Fruit fly (Drosophila melanogaster) whole organism, embryonic: Measurements from ENCODE around the gene Cbl.

Experiments used
- CG11247 ChIP-seq: fragments of 200-800 bp; sonication (Bioruptor generic); IDR thresholded peaks from 2 replicates; pipeline ENCODE4 v1.3.6; 2022; ENCODE audit warnings: missing biosample characterization, missing genetic modification characterization
- CG11398 ChIP-seq: fragments of 200-800 bp; sonication (Bioruptor generic); optimal IDR thresholded peaks from 2 replicates; lab custom pipeline; 2016; ENCODE audit warnings: missing biosample characterization, missing genetic modification characterization
- CG13123 ChIP-seq: fragments of 200-800 bp; sonication (Bioruptor generic); optimal IDR thresholded peaks from 2 replicates; lab custom pipeline; 2016; ENCODE audit warnings: missing biosample characterization, missing genetic modification characterization
- CG14710 ChIP-seq: fragments of 200-800 bp; sonication (Bioruptor generic); optimal IDR thresholded peaks from 3 replicates; lab custom pipeline; 2019; ENCODE audit warnings: missing biosample characterization, mild to moderate bottlenecking, missing genetic modification characterization, moderate library complexity
- CG17912 ChIP-seq: fragments of 200-800 bp; sonication (Bioruptor generic); optimal IDR thresholded peaks from 2 replicates; lab custom pipeline; 2018; ENCODE audit warnings: missing biosample characterization, mild to moderate bottlenecking, missing genetic modification characterization
- CG2889 ChIP-seq: fragments of 200-800 bp; sonication (Bioruptor generic); IDR thresholded peaks from 3 replicates; pipeline ENCODE4 v1.3.6; 2022; ENCODE audit warnings: missing biosample characterization, missing genetic modification characterization
- CG31365 ChIP-seq: fragments of 200-800 bp; sonication (Bioruptor generic); optimal IDR thresholded peaks from 2 replicates; lab custom pipeline; 2018; ENCODE audit warnings: missing biosample characterization, mild to moderate bottlenecking, missing genetic modification characterization
- CG32772 ChIP-seq: fragments of 200-800 bp; sonication (Bioruptor generic); IDR thresholded peaks from 2 replicates; pipeline ENCODE4 v1.3.6; 2022; ENCODE audit warnings: missing biosample characterization, missing genetic modification characterization
- CG3847 ChIP-seq: fragments of 200-800 bp; sonication (Bioruptor generic); IDR thresholded peaks from 2 replicates; pipeline ENCODE4 v1.3.6; 2022; ENCODE audit warnings: missing biosample characterization, missing genetic modification characterization
- CG7928 ChIP-seq: fragments of 200-800 bp; sonication (Bioruptor generic); optimal IDR thresholded peaks from 2 replicates; lab custom pipeline; 2017; ENCODE audit warnings: missing biosample characterization, mild to moderate bottlenecking, missing genetic modification characterization
- CG8290 ChIP-seq, 3 experiments: fragments of 200-800 bp; sonication (Bioruptor generic); optimal IDR thresholded peaks; 2 replicates each; lab custom pipeline; 2016 to 2019; ENCODE audit warnings: missing biosample characterization in 3 of 3, missing genetic modification characterization in 3 of 3, mild to moderate bottlenecking in 2 of 3, moderate library complexity in 1 of 3
- CG8388 ChIP-seq: fragments of 200-800 bp; sonication (Bioruptor generic); optimal IDR thresholded peaks from 2 replicates; lab custom pipeline; 2019; ENCODE audit warnings: missing biosample characterization, mild to moderate bottlenecking, missing genetic modification characterization, moderate library complexity
- Hand ChIP-seq: fragments of 200-800 bp; sonication (Bioruptor generic); optimal IDR thresholded peaks from 2 replicates; lab custom pipeline; 2017; ENCODE audit warnings: mild to moderate bottlenecking, missing biosample characterization, missing genetic modification reagents, missing genetic modification characterization
- Hey ChIP-seq: fragments of 200-800 bp; sonication (Bioruptor generic); optimal IDR thresholded peaks from 3 replicates; lab custom pipeline; 2018; ENCODE audit warnings: missing biosample characterization, mild to moderate bottlenecking, missing genetic modification characterization
- Lhr ChIP-seq: fragments of 200-800 bp; sonication (Bioruptor generic); optimal IDR thresholded peaks from 3 replicates; lab custom pipeline; 2017; ENCODE audit warnings: mild to moderate bottlenecking, missing biosample characterization, missing genetic modification reagents, missing genetic modification characterization
- Mes4 ChIP-seq: fragments of 200-800 bp; sonication (Bioruptor generic); optimal IDR thresholded peaks from 2 replicates; lab custom pipeline; 2016; ENCODE audit warnings: missing biosample characterization, missing genetic modification characterization
- NFAT ChIP-seq: fragments of 200-800 bp; sonication (Bioruptor generic); IDR thresholded peaks from 2 replicates; pipeline ENCODE4 v1.3.6; 2022; ENCODE audit warnings: missing biosample characterization, missing genetic modification characterization
- NfI ChIP-seq: fragments of 200-800 bp; sonication (Bioruptor generic); optimal IDR thresholded peaks from 3 replicates; lab custom pipeline; 2018; ENCODE audit warnings: missing biosample characterization, mild to moderate bottlenecking, missing genetic modification characterization, moderate library complexity
- Optix ChIP-seq: fragments of 200-800 bp; sonication (Bioruptor generic); IDR thresholded peaks from 3 replicates; pipeline ENCODE4 v1.3.6; 2022; ENCODE audit warnings: missing biosample characterization, missing genetic modification characterization
- Ravus ChIP-seq: fragments of 200-800 bp; sonication (Bioruptor generic); IDR thresholded peaks from 2 replicates; pipeline ENCODE4 v1.3.6; 2022; ENCODE audit warnings: missing biosample characterization, missing genetic modification characterization
- Sry-β ChIP-seq: fragments of 200-800 bp; sonication (Bioruptor generic); optimal IDR thresholded peaks from 2 replicates; lab custom pipeline; 2018; ENCODE audit warnings: missing biosample characterization, mild to moderate bottlenecking, missing genetic modification characterization, moderate library complexity
- bowl ChIP-seq: fragments of 200-800 bp; sonication (Bioruptor generic); IDR thresholded peaks from 2 replicates; pipeline ENCODE4 v1.3.6; 2022; ENCODE audit warnings: missing biosample characterization, missing genetic modification characterization
- chif ChIP-seq, 2 experiments: fragments of 200-800 bp; sonication (Bioruptor generic); optimal IDR thresholded peaks; 3 replicates each; lab custom pipeline; 2016; ENCODE audit warnings: missing biosample characterization in 2 of 2, missing genetic modification characterization in 2 of 2
- chm ChIP-seq: fragments of 200-800 bp; sonication (Bioruptor generic); IDR thresholded peaks from 2 replicates; pipeline ENCODE4 v1.3.6; 2022; ENCODE audit warnings: missing biosample characterization, missing genetic modification characterization
- corto ChIP-seq: fragments of 200-800 bp; sonication (Bioruptor generic); optimal IDR thresholded peaks from 2 replicates; lab custom pipeline; 2016; ENCODE audit warnings: missing biosample characterization, mild to moderate bottlenecking, missing genetic modification characterization, moderate library complexity
- da ChIP-seq: fragments of 200-800 bp; sonication (Bioruptor generic); optimal IDR thresholded peaks from 2 replicates; lab custom pipeline; 2016; ENCODE audit warnings: missing biosample characterization, missing genetic modification characterization
- disco-r ChIP-seq: fragments of 200-800 bp; sonication (Bioruptor generic); optimal IDR thresholded peaks from 2 replicates; lab custom pipeline; 2016; ENCODE audit warnings: missing biosample characterization, missing genetic modification characterization
- dmrt99B ChIP-seq: fragments of 200-800 bp; sonication (Bioruptor generic); optimal IDR thresholded peaks from 2 replicates; lab custom pipeline; 2018; ENCODE audit warnings: missing biosample characterization, mild to moderate bottlenecking, missing genetic modification characterization, moderate library complexity
- dysf ChIP-seq: fragments of 200-800 bp; sonication (Bioruptor generic); IDR thresholded peaks from 3 replicates; pipeline ENCODE4 v1.3.6; 2022; ENCODE audit warnings: missing biosample characterization, missing genetic modification characterization
- exex ChIP-seq: fragments of 200-800 bp; sonication (Bioruptor generic); optimal IDR thresholded peaks from 4 replicates; lab custom pipeline; 2018; ENCODE audit warnings: missing biosample characterization, mild to moderate bottlenecking, missing genetic modification characterization, moderate library complexity
- fd3F ChIP-seq: fragments of 200-800 bp; sonication (Bioruptor generic); optimal IDR thresholded peaks from 2 replicates; lab custom pipeline; 2018; ENCODE audit warnings: missing biosample characterization, mild to moderate bottlenecking, missing genetic modification characterization, moderate library complexity
- fru ChIP-seq: fragments of >200 bp; optimal IDR thresholded peaks from 2 replicates; lab custom pipeline; 2017
- ham ChIP-seq: fragments of 200-800 bp; sonication (Bioruptor generic); IDR thresholded peaks from 2 replicates; pipeline ENCODE4 v1.3.6; 2022; ENCODE audit warnings: missing biosample characterization, missing genetic modification characterization
- ind ChIP-seq: fragments of 200-800 bp; sonication (Bioruptor generic); optimal IDR thresholded peaks from 3 replicates; lab custom pipeline; 2016; ENCODE audit warnings: missing biosample characterization, missing genetic modification characterization
- jing ChIP-seq: fragments of 200-800 bp; sonication (Bioruptor generic); optimal IDR thresholded peaks from 2 replicates; lab custom pipeline; 2018; ENCODE audit warnings: missing biosample characterization, mild to moderate bottlenecking, missing genetic modification characterization
- jumu ChIP-seq: fragments of 200-800 bp; sonication (Bioruptor generic); optimal IDR thresholded peaks from 3 replicates; lab custom pipeline; 2016; ENCODE audit warnings: missing biosample characterization, missing genetic modification characterization
- ken ChIP-seq: fragments of 200-800 bp; sonication (Bioruptor generic); IDR thresholded peaks from 3 replicates; pipeline ENCODE4 v1.3.6; 2022; ENCODE audit warnings: missing biosample characterization, missing genetic modification characterization
- nmo ChIP-seq: fragments of 200-800 bp; sonication (Bioruptor generic); optimal IDR thresholded peaks from 2 replicates; lab custom pipeline; 2018; ENCODE audit warnings: missing biosample characterization, mild to moderate bottlenecking, missing genetic modification characterization, moderate library complexity
- org-1 ChIP-seq: fragments of 200-800 bp; sonication (Bioruptor generic); optimal IDR thresholded peaks from 2 replicates; lab custom pipeline; 2017; ENCODE audit warnings: missing biosample characterization, missing genetic modification characterization
- p53 ChIP-seq: fragments of 200-800 bp; sonication (Bioruptor generic); optimal IDR thresholded peaks from 2 replicates; lab custom pipeline; 2016; ENCODE audit warnings: missing biosample characterization, missing genetic modification characterization
- phol ChIP-seq: fragments of 200-800 bp; sonication (Bioruptor generic); optimal IDR thresholded peaks from 3 replicates; lab custom pipeline; 2018; ENCODE audit warnings: missing biosample characterization, mild to moderate bottlenecking, missing genetic modification characterization, moderate library complexity
- pros ChIP-seq: fragments of 200-800 bp; sonication (Bioruptor generic); optimal IDR thresholded peaks from 3 replicates; lab custom pipeline; 2019; ENCODE audit warnings: missing biosample characterization, mild to moderate bottlenecking, missing genetic modification characterization, moderate library complexity
- repo ChIP-seq: fragments of 200-800 bp; sonication (Bioruptor generic); optimal IDR thresholded peaks from 2 replicates; lab custom pipeline; 2016; ENCODE audit warnings: missing biosample characterization, missing genetic modification characterization
- sens-2 ChIP-seq: fragments of 200-800 bp; sonication (Bioruptor generic); IDR thresholded peaks from 2 replicates; pipeline ENCODE4 v1.3.6; 2022; ENCODE audit warnings: missing biosample characterization, missing genetic modification characterization
- tin ChIP-seq: fragments of 200-800 bp; sonication (Bioruptor generic); optimal IDR thresholded peaks from 3 replicates; lab custom pipeline; 2016; ENCODE audit warnings: missing biosample characterization, missing genetic modification characterization
- tx ChIP-seq: fragments of 200-800 bp; sonication (Bioruptor generic); optimal IDR thresholded peaks from 2 replicates; lab custom pipeline; 2016; ENCODE audit warnings: missing biosample characterization, missing genetic modification characterization
- vfl ChIP-seq: fragments of 200-800 bp; sonication (Bioruptor generic); optimal IDR thresholded peaks from 2 replicates; lab custom pipeline; 2016; ENCODE audit warnings: missing biosample characterization, missing genetic modification characterization
- wek ChIP-seq: fragments of 200-800 bp; sonication (Bioruptor generic); optimal IDR thresholded peaks from 3 replicates; lab custom pipeline; 2018; ENCODE audit warnings: missing biosample characterization, mild to moderate bottlenecking, missing genetic modification characterization, moderate library complexity
- zen2 ChIP-seq: fragments of 200-800 bp; sonication (Bioruptor generic); IDR thresholded peaks from 3 replicates; pipeline ENCODE4 v1.3.6; 2022; ENCODE audit warnings: missing biosample characterization, missing genetic modification characterization; ENCODE audit not compliant: partially characterized antibody

The Cbl gene

dm6 chr3L:8457866-8458766 lies 33.4 kb downstream of the Cbl start (continued):
- TF ChIP-seq CG13123 = peak; percentile 97
- peak; percentile 87 for TF ChIP-seq CG17912 (GFP tag; lab: Kevin White, UChicago)
- no peak for TF ChIP-seq zen2 (GFP tag; lab: Robert Waterston, UW)
- TF ChIP-seq sens-2 = peak; percentile 97
- TF ChIP-seq CG11247 (GFP tag; lab: Robert Waterston, UW) = peak; percentile 96
- peak; percentile 89 for TF ChIP-seq ham (GFP tag; lab: Robert Waterston, UW)
- peak; percentile 98 for TF ChIP-seq Mes4 (GFP tag; lab: Kevin White, UChicago)
- peak; percentile 86 for TF ChIP-seq wek (GFP tag; lab: Kevin White, UChicago)
- peak; percentile 73 for TF ChIP-seq Sry-β (GFP tag; lab: Kevin White, UChicago)
- peak; percentile 98 for TF ChIP-seq dysf (GFP tag; lab: Robert Waterston, UW)
- TF ChIP-seq phol = peak; percentile 99
- TF ChIP-seq CG3847 (GFP tag; lab: Robert Waterston, UW) = peak; percentile 97
- TF ChIP-seq Ravus (GFP tag; lab: Robert Waterston, UW) = peak; percentile 93
- peak; percentile 95 for TF ChIP-seq CG2889 (GFP tag; lab: Robert Waterston, UW)
- TF ChIP-seq tin (GFP tag; lab: Kevin White, UChicago) = peak; percentile 99
- TF ChIP-seq Hey (tag; lab: Kevin White, UChicago) = peak; percentile 80
- peak; percentile 97 for TF ChIP-seq NfI (GFP tag; lab: Kevin White, UChicago)
- TF ChIP-seq disco-r (GFP tag; lab: Kevin White, UChicago) = peak; percentile 98
- TF ChIP-seq CG8290 (GFP tag; optimal IDR thresholded peaks at IDR 0.05; lab: Kevin White, UChicago) = peak; percentile 97
- TF ChIP-seq CG8290 (tag; optimal IDR thresholded peaks at IDR 0.05; lab: Kevin White, UChicago) = peak; percentile 81 to 87
- TF ChIP-seq CG7928 = peak; percentile 75
- peak; percentile 97 for TF ChIP-seq repo (GFP tag; lab: Kevin White, UChicago)
- TF ChIP-seq org-1 (GFP tag; lab: Kevin White, UChicago) = peak; percentile 98
- peak; percentile 96 for TF ChIP-seq fd3F (GFP tag; lab: Kevin White, UChicago)
- peak; percentile 98 for TF ChIP-seq ind (GFP tag; lab: Kevin White, UChicago)
- TF ChIP-seq CG11398 (GFP tag; lab: Kevin White, UChicago) = peak; percentile 96
- TF ChIP-seq jing (GFP tag; lab: Kevin White, UChicago) = peak; percentile 96
- peak; percentile 47 for TF ChIP-seq pros (GFP tag; lab: Kevin White, UChicago)
- TF ChIP-seq jumu (GFP tag; lab: Kevin White, UChicago) = peak; percentile 97
- TF ChIP-seq exex = peak; percentile 86
- TF ChIP-seq CG14710 (tag; lab: Kevin White, UChicago) = peak; percentile 98
- peak; percentile 96 for TF ChIP-seq da (GFP tag; lab: Kevin White, UChicago)
- TF ChIP-seq dmrt99B (tag; lab: Kevin White, UChicago) = peak; percentile 99
- peak; percentile 96 for TF ChIP-seq tx (GFP tag; lab: Kevin White, UChicago)
- TF ChIP-seq p53 = peak; percentile 94
- TF ChIP-seq fru = no peak
- TF ChIP-seq vfl (GFP tag; lab: Kevin White, UChicago) = peak; percentile 95
- TF ChIP-seq corto (GFP tag; lab: Kevin White, UChicago) = peak; percentile 35
- peak; percentile 98 for TF ChIP-seq chm
- peak; percentile 97 for TF ChIP-seq Hand
- peak; percentile 97 to 98 for TF ChIP-seq chif (GFP tag; optimal IDR thresholded peaks at IDR 0.05; lab: Kevin White, UChicago)
- TF ChIP-seq nmo = peak; percentile 99
- peak; percentile 97 for TF ChIP-seq Lhr (GFP tag; lab: Kevin White, UChicago)
- TF ChIP-seq NFAT (GFP tag; lab: Robert Waterston, UW) = peak; percentile 90
- peak; percentile 99 for TF ChIP-seq CG8388 (GFP tag; lab: Kevin White, UChicago)
- peak; percentile 98 for TF ChIP-seq ken (GFP tag; lab: Robert Waterston, UW)
- TF ChIP-seq CG32772 = peak; percentile 98
- peak; percentile 96 for TF ChIP-seq Optix (GFP tag; lab: Robert Waterston, UW)
- peak; percentile 94 for TF ChIP-seq bowl
- TF ChIP-seq CG31365 = peak; percentile 87
